Worm (Caenorhabditis elegans) whole organism, L4 larva: ENCODE measurements around the gene Y71H2AL.2.
A peak's percentile ranks its signal among the peaks of the same experiment; 100 is the strongest.

Experiments used
- Y48G9A.11 ChIP-seq: fragments of 200-800 bp; sonication (Bioruptor generic); IDR thresholded peaks from 2 replicates; pipeline ENCODE4 v1.3.6; 2022; ENCODE audit warnings: missing genetic modification reagents, missing genetic modification characterization, missing compliant biosample characterization
- egl-27 ChIP-seq: sonication (generic microtip); optimal IDR thresholded peaks from 3 replicates; lab custom pipeline; 2017; ENCODE audit warnings: missing biosample characterization, missing genetic modification reagents, missing genetic modification characterization
- fkh-10 ChIP-seq: fragments of 150-350 bp; optimal IDR thresholded peaks from 2 replicates; lab custom pipeline; 2014; ENCODE audit warnings: missing biosample characterization, missing genetic modification reagents, missing genetic modification characterization
- fos-1 ChIP-seq: fragments of 150-350 bp; optimal IDR thresholded peaks from 2 replicates; lab custom pipeline; 2014; ENCODE audit warnings: missing biosample characterization, missing genetic modification characterization
- jun-1 ChIP-seq: fragments of 150-350 bp; optimal IDR thresholded peaks from 2 replicates; lab custom pipeline; 2014; ENCODE audit warnings: missing biosample characterization, missing genetic modification reagents, missing genetic modification characterization
- lin-13 ChIP-seq: fragments of 150-350 bp; optimal IDR thresholded peaks from 2 replicates; lab custom pipeline; 2014; ENCODE audit warnings: missing biosample characterization, missing genetic modification reagents, missing genetic modification characterization
- lsy-2 ChIP-seq, 2 experiments: fragments of 150-350 bp in 1 of 2; sonication (generic microtip) in 1 of 2; optimal IDR thresholded peaks; 2 replicates each; lab custom pipeline; 2014 to 2017; ENCODE audit warnings: missing biosample characterization in 2 of 2, missing genetic modification characterization in 2 of 2
- nhr-10 ChIP-seq: fragments of 150-350 bp; optimal IDR thresholded peaks from 2 replicates; lab custom pipeline; 2014; ENCODE audit warnings: missing biosample characterization, missing genetic modification characterization
- nhr-28 ChIP-seq: fragments of 150-350 bp; optimal IDR thresholded peaks from 2 replicates; lab custom pipeline; 2014; ENCODE audit warnings: missing biosample characterization, missing genetic modification characterization
- skn-1 ChIP-seq: fragments of 150-350 bp; optimal IDR thresholded peaks from 2 replicates; lab custom pipeline; 2014; ENCODE audit warnings: missing biosample characterization, missing genetic modification characterization
- snpc-1.2 ChIP-seq: fragments of 200-800 bp; sonication (Bioruptor generic); IDR thresholded peaks from 2 replicates; pipeline ENCODE4 v1.3.6; 2022; ENCODE audit warnings: missing genetic modification reagents, missing genetic modification characterization, missing compliant biosample characterization
- snpc-4 ChIP-seq: fragments of 150-350 bp; optimal IDR thresholded peaks from 2 replicates; lab custom pipeline; 2014; ENCODE audit warnings: missing biosample characterization, missing genetic modification characterization
- spr-3 ChIP-seq: fragments of 200-800 bp; sonication (Bioruptor generic); optimal IDR thresholded peaks from 2 replicates; lab custom pipeline; 2018; ENCODE audit warnings: mild to moderate bottlenecking, missing genetic modification characterization, missing compliant biosample characterization

- TF ChIP-seq nhr-28 (tag; lab: Kevin White, UChicago) = peak; percentile 45
- TF ChIP-seq lin-13 (GFP tag; lab: Kevin White, UChicago) = no peak
- TF ChIP-seq fos-1 (tag; lab: Kevin White, UChicago) = no peak
- no peak for TF ChIP-seq jun-1
- no peak for TF ChIP-seq egl-27 (tag; lab: Kevin White, UChicago)
- TF ChIP-seq snpc-4 (tag; lab: Kevin White, UChicago) = no peak
- no peak for TF ChIP-seq spr-3 (GFP tag; lab: Kevin White, UChicago)
- no peak for TF ChIP-seq skn-1 (tag; lab: Kevin White, UChicago)
- TF ChIP-seq lsy-2 (tag; optimal IDR thresholded peaks at IDR 0.05; lab: Kevin White, UChicago) = no peak
- no peak for TF ChIP-seq fkh-10
- no peak for TF ChIP-seq nhr-10 (tag; lab: Kevin White, UChicago)
- no peak for TF ChIP-seq Y48G9A.11
- TF ChIP-seq snpc-1.2 (GFP tag; lab: Robert Waterston, UW) = no peak
Measured at ce11 chrIII:2687412-2687811, 1.2 kb downstream of the Y71H2AL.2 start.
